Worm (Caenorhabditis elegans): Measurements from ENCODE around the gene Y37E11B.5.

The Y37E11B.5 gene

ce11 chrIV:3613022-3613605 is 14.8 kb upstream of the Y37E11B.5 start, which contains the start of gene ltah-1.2 (continued):
- TF ChIP-seq B0261.1 (tag; optimal IDR thresholded peaks at IDR 0.05): no peak
- no peak for TF ChIP-seq lsy-27 (tag; optimal IDR thresholded peaks at IDR 0.05; ENCODE audit: borderline replicate concordance, insufficient read depth)
- no peak for TF ChIP-seq sptf-2 (GFP tag; optimal IDR thresholded peaks at IDR 0.05)
- TF ChIP-seq ets-4 (GFP tag; optimal IDR thresholded peaks at IDR 0.05): peak; percentile 88
- no peak for TF ChIP-seq D2030.7 (GFP tag; IDR thresholded peaks at IDR 0.05)
- TF ChIP-seq mes-4 (tag; optimal IDR thresholded peaks at IDR 0.05): no peak
- TF ChIP-seq hmg-20 (GFP tag; IDR thresholded peaks at IDR 0.05): no peak
- no peak for TF ChIP-seq madf-6 (GFP tag; IDR thresholded peaks at IDR 0.05)
- no peak for TF ChIP-seq tbx-9 (tag; optimal IDR thresholded peaks at IDR 0.05; ENCODE audit: borderline replicate concordance)
- TF ChIP-seq tlf-1 (GFP tag; optimal IDR thresholded peaks at IDR 0.05): peak; percentile 36
- no peak for TF ChIP-seq Y95B8A.8 (GFP tag; IDR thresholded peaks at IDR 0.05)
- no peak for TF ChIP-seq hmg-1.2 (GFP tag; IDR thresholded peaks at IDR 0.05)
- TF ChIP-seq zim-3 (tag; optimal IDR thresholded peaks at IDR 0.05): no peak
- no peak for TF ChIP-seq ama-1 (optimal IDR thresholded peaks at IDR 0.05)
- no peak for TF ChIP-seq ama-1 (GFP tag; optimal IDR thresholded peaks at IDR 0.05)

ce11 chrIV:3611845-3612244 is 13.5 kb upstream of the Y37E11B.5 start:
- TF ChIP-seq nhr-90 (tag; optimal IDR thresholded peaks at IDR 0.05) (peak; percentile 76), hrde-1 (tag; optimal IDR thresholded peaks at IDR 0.05; ENCODE audit: borderline replicate concordance) (no peak), egrh-3 (GFP tag; IDR thresholded peaks at IDR 0.05) (0 out of 2 replicates have a peak, but pooled peaks have one; percentile 33), let-607 (tag; optimal IDR thresholded peaks at IDR 0.05) (peak; percentile 74 to 82), Y53G8AR.9 (GFP tag; conservative IDR thresholded peaks at IDR 0.05) (0 out of 2 replicates have a peak, but pooled peaks have one; percentile 43), ekl-4 (GFP tag; IDR thresholded peaks at IDR 0.05) (no peak), lsy-27 (tag; optimal IDR thresholded peaks at IDR 0.05; ENCODE audit: borderline replicate concordance, insufficient read depth) (no peak), tlf-1 (GFP tag; optimal IDR thresholded peaks at IDR 0.05) (peak; percentile 82), B0019.2 (GFP tag; conservative IDR thresholded peaks at IDR 0.05) (no peak), F22D6.2 (tag; optimal IDR thresholded peaks at IDR 0.05) (peak; percentile 47), cebp-1 (GFP tag; IDR thresholded peaks at IDR 0.05) (no peak), cebp-1 (tag; optimal IDR thresholded peaks at IDR 0.05) (peak; percentile 61), Y53F4B.3 (GFP tag; IDR thresholded peaks at IDR 0.05) (no peak), lsl-1 (GFP tag; optimal IDR thresholded peaks at IDR 0.05) (no peak), ets-4 (GFP tag; optimal IDR thresholded peaks at IDR 0.05) (peak; percentile 95), hmg-1.2 (GFP tag; IDR thresholded peaks at IDR 0.05) (peak; percentile 40; the same call in 1 of the 2 replicates), F23B12.7 (tag; optimal IDR thresholded peaks at IDR 0.05; ENCODE audit: insufficient read depth) (no peak), efl-1 (GFP tag; optimal IDR thresholded peaks at IDR 0.05) (no peak), ztf-22 (GFP tag; optimal IDR thresholded peaks at IDR 0.05) (peak; percentile 84), lin-35 (GFP tag; optimal IDR thresholded peaks at IDR 0.05) (no peak), egl-18 (GFP tag; IDR thresholded peaks at IDR 0.05) (no peak), mxl-1 (tag; optimal IDR thresholded peaks at IDR 0.05) (no peak), gei-17 (GFP tag; optimal IDR thresholded peaks at IDR 0.05) (no peak), F39B2.1 (GFP tag; IDR thresholded peaks at IDR 0.05) (no peak), B0336.3 (GFP tag; IDR thresholded peaks at IDR 0.05) (peak; percentile 76), repo-1 (tag; optimal IDR thresholded peaks at IDR 0.05) (no peak), nhr-120 (GFP tag; IDR thresholded peaks at IDR 0.05) (no peak), chd-7 (tag; optimal IDR thresholded peaks at IDR 0.05) (peak; percentile 59), Y95B8A.8 (GFP tag; IDR thresholded peaks at IDR 0.05) (no peak), snpc-4 (GFP tag; optimal IDR thresholded peaks at IDR 0.05) (no peak), snpc-4 (tag; optimal IDR thresholded peaks at IDR 0.05) (peak in 3 of 4 experiments; percentile 12 to 33 (median 32)), B0035.1 (tag; optimal IDR thresholded peaks at IDR 0.05) (no peak), nhr-80 (tag; optimal IDR thresholded peaks at IDR 0.05) (peak; percentile 95), pha-4 (tag; optimal IDR thresholded peaks at IDR 0.05) (peak; percentile 52), ccch-3 (GFP tag; optimal IDR thresholded peaks at IDR 0.05) (no peak), unc-130 (GFP tag; optimal IDR thresholded peaks at IDR 0.05) (no peak)
